Worm (Caenorhabditis elegans): Measurements from ENCODE around the gene cutl-23.
A peak's percentile ranks its signal among the peaks of the same experiment; 100 is the strongest.

ce11 chrIII:5814799-5815198 is 44.8 kb downstream of the cutl-23 start, which contains the start of gene R12B2.7:
- TF ChIP-seq ztf-29 (GFP tag; IDR thresholded peaks at IDR 0.05) = no peak
- TF ChIP-seq flt-1 (GFP tag; IDR thresholded peaks at IDR 0.05) = no peak
- no peak for TF ChIP-seq med-1 (GFP tag; optimal IDR thresholded peaks at IDR 0.05; ENCODE audit: insufficient read depth)
- no peak for TF ChIP-seq T22C8.4 (GFP tag; IDR thresholded peaks at IDR 0.05)
- no peak for TF ChIP-seq ref-1 (GFP tag; conservative IDR thresholded peaks at IDR 0.05)
- TF ChIP-seq tab-1 (GFP tag; IDR thresholded peaks at IDR 0.05) = 0 out of 2 replicates have a peak, but pooled peaks have one; percentile 28

Measured in whole organism, midembryonic.